Fruit fly (Drosophila melanogaster): ENCODE results near the gene CG31436.
A peak's percentile ranks its signal among the peaks of the same experiment; 100 is the strongest.

CG31436 gene

DNA sequence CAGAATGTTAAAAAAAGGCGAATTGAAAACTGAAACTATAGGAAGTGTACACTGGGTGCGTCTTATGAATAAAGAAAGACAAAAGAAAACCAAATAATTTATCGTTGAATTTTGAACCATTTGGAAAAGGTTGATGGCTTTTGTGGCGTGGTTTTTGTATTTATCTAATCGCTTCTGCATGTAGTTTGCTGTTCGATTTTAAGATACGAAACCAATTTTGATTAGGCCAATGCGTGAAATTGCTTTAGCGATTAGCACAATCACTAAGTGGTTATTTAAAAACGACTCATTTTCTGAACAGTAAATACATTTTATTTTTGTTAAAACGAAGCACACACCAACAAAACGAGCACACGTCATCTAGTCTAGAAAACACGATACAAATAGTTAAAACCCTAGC is 43.3 kb upstream of the CG31436 start:
- TF ChIP-seq ey (GFP tag; optimal IDR thresholded peaks at IDR 0.05) = no peak
- TF ChIP-seq rgr (GFP tag; optimal IDR thresholded peaks at IDR 0.05) = no peak
- no peak for TF ChIP-seq Mio (GFP tag; optimal IDR thresholded peaks at IDR 0.05)
- TF ChIP-seq fru (GFP tag; optimal IDR thresholded peaks at IDR 0.05) = no peak
- no peak for TF ChIP-seq brk (GFP tag; optimal IDR thresholded peaks at IDR 0.05)
- TF ChIP-seq Jra (GFP tag; optimal IDR thresholded peaks at IDR 0.05) = no peak
- TF ChIP-seq tai (GFP tag; optimal IDR thresholded peaks at IDR 0.05) = no peak
- TF ChIP-seq N (GFP tag; optimal IDR thresholded peaks at IDR 0.05) = no peak
- TF ChIP-seq Rel (GFP tag; optimal IDR thresholded peaks at IDR 0.05) = no peak
- TF ChIP-seq Rel (tag; optimal IDR thresholded peaks at IDR 0.05) = no peak
- TF ChIP-seq jim (GFP tag; optimal IDR thresholded peaks at IDR 0.05) = no peak
- no peak for TF ChIP-seq br (GFP tag; optimal IDR thresholded peaks at IDR 0.05)
- no peak for TF ChIP-seq CG32264 (GFP tag; optimal IDR thresholded peaks at IDR 0.05)
- TF ChIP-seq Myc (optimal IDR thresholded peaks at IDR 0.05) = no peak
- no peak for TF ChIP-seq CG9705 (GFP tag; optimal IDR thresholded peaks at IDR 0.05)
- no peak for TF ChIP-seq Vsx2 (GFP tag; optimal IDR thresholded peaks at IDR 0.05; ENCODE audit: partially characterized antibody)
- TF ChIP-seq GATAd (GFP tag; optimal IDR thresholded peaks at IDR 0.05) = no peak
- TF ChIP-seq dsf (GFP tag; optimal IDR thresholded peaks at IDR 0.05; ENCODE audit: borderline replicate concordance) = no peak
- no peak for TF ChIP-seq CrebA (GFP tag; optimal IDR thresholded peaks at IDR 0.05; ENCODE audit: borderline replicate concordance)

DNA sequence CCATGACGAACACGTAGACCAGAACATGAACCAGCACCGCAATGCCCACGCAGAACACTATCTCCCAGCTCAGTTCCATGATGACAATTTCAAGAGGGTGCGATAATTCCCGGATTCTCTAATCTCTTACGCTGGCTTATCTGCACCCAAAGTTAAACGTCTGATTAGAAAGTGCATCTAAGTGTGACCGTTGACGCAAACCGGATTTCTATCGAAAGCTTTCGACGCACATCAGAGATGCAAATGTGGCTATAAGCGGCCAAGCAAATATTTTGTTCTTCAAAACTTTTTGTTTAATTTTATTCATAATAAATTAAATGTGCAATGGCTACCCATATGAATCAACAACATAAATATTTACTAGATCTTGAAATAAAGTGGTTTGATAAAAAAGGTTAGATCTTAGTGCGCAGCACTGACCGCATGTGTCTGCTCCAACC is 41.6 kb upstream of the CG31436 start, which contains the start of the genes Kdsr and CG11858:
Gene Kdsr, minus strand, starts transcription at position 177 of the 440 bp plus-strand sequence.
Gene CG11858, plus strand, starts transcription at position 420 of the 440 bp plus-strand sequence.
- peak; percentile 99 for TF ChIP-seq Myc (optimal IDR thresholded peaks at IDR 0.05)
- no peak for TF ChIP-seq CrebA (GFP tag; optimal IDR thresholded peaks at IDR 0.05; ENCODE audit: borderline replicate concordance)
- no peak for TF ChIP-seq N (GFP tag; optimal IDR thresholded peaks at IDR 0.05)
- TF ChIP-seq jim (GFP tag; optimal IDR thresholded peaks at IDR 0.05) = no peak
- no peak for TF ChIP-seq dl (GFP tag; optimal IDR thresholded peaks at IDR 0.05; ENCODE audit: insufficient read depth in 1 of 2, partially characterized antibody in 2 of 2)
- no peak for TF ChIP-seq sage (GFP tag; optimal IDR thresholded peaks at IDR 0.05)
- TF ChIP-seq Abd-B (GFP tag; optimal IDR thresholded peaks at IDR 0.05) = no peak
- TF ChIP-seq pan (optimal IDR thresholded peaks at IDR 0.05) = no peak
- no peak for TF ChIP-seq Mio (GFP tag; optimal IDR thresholded peaks at IDR 0.05)
- TF ChIP-seq lola (GFP tag; optimal IDR thresholded peaks at IDR 0.05) = no peak
- TF ChIP-seq OdsH (GFP tag; optimal IDR thresholded peaks at IDR 0.05) = peak; percentile 55
- TF ChIP-seq Dfd (GFP tag; optimal IDR thresholded peaks at IDR 0.05) = no peak
- peak; percentile 52 for TF ChIP-seq psq (GFP tag; optimal IDR thresholded peaks at IDR 0.05)
- peak; percentile 74 for TF ChIP-seq Sp1 (GFP tag; optimal IDR thresholded peaks at IDR 0.05)
- TF ChIP-seq ey (GFP tag; optimal IDR thresholded peaks at IDR 0.05) = peak; percentile 75
- TF ChIP-seq rgr (GFP tag; optimal IDR thresholded peaks at IDR 0.05) = peak; percentile 71
- TF ChIP-seq Jra (GFP tag; optimal IDR thresholded peaks at IDR 0.05) = peak; percentile 62
- no peak for TF ChIP-seq brk (GFP tag; optimal IDR thresholded peaks at IDR 0.05)
- peak; percentile 72 for TF ChIP-seq br (GFP tag; optimal IDR thresholded peaks at IDR 0.05)
- no peak for TF ChIP-seq dsf (GFP tag; optimal IDR thresholded peaks at IDR 0.05; ENCODE audit: borderline replicate concordance)
- TF ChIP-seq tai (GFP tag; optimal IDR thresholded peaks at IDR 0.05) = no peak
- peak; percentile 75 for TF ChIP-seq fru (GFP tag; optimal IDR thresholded peaks at IDR 0.05)
- TF ChIP-seq GATAd (GFP tag; optimal IDR thresholded peaks at IDR 0.05) = peak; percentile 57
- peak; percentile 72 for TF ChIP-seq HLH106 (tag; optimal IDR thresholded peaks at IDR 0.05)
- TF ChIP-seq CG32264 (GFP tag; optimal IDR thresholded peaks at IDR 0.05) = peak; percentile 36
- TF ChIP-seq h (GFP tag; optimal IDR thresholded peaks at IDR 0.05) = peak; percentile 83
- TF ChIP-seq Hr83 (GFP tag; optimal IDR thresholded peaks at IDR 0.05; ENCODE audit: poor library complexity, severe bottlenecking) = no peak
- TF ChIP-seq Rel (GFP tag; optimal IDR thresholded peaks at IDR 0.05) = no peak
- peak; percentile 53 for TF ChIP-seq Rel (tag; optimal IDR thresholded peaks at IDR 0.05)
- TF ChIP-seq woc (GFP tag; optimal IDR thresholded peaks at IDR 0.05) = peak; percentile 93
- TF ChIP-seq CG9705 (GFP tag; optimal IDR thresholded peaks at IDR 0.05) = peak; percentile 72
- TF ChIP-seq dmrt93B (GFP tag; optimal IDR thresholded peaks at IDR 0.05) = no peak
- no peak for TF ChIP-seq Hr78 (GFP tag; optimal IDR thresholded peaks at IDR 0.05)
- peak; percentile 25 to 79 for TF ChIP-seq foxo (GFP tag; optimal IDR thresholded peaks at IDR 0.05)
- no peak for TF ChIP-seq Hnf4 (GFP tag; optimal IDR thresholded peaks at IDR 0.05)
- no peak for TF ChIP-seq Dif (GFP tag; optimal IDR thresholded peaks at IDR 0.05; ENCODE audit: partially characterized antibody)
- no peak for TF ChIP-seq usp (GFP tag; optimal IDR thresholded peaks at IDR 0.05)
- no peak for TF ChIP-seq Vsx2 (GFP tag; optimal IDR thresholded peaks at IDR 0.05; ENCODE audit: partially characterized antibody)
- peak; percentile 67 for TF ChIP-seq sv (GFP tag; optimal IDR thresholded peaks at IDR 0.05)
